Fruit fly (Drosophila melanogaster) whole organism, embryonic: ENCODE data around the gene Cys.

ENCODE experiments used
- Asciz ChIP-seq: fragments of 200-800 bp; sonication (Bioruptor generic); optimal IDR thresholded peaks from 2 replicates; lab custom pipeline; 2017; ENCODE audit warnings: missing biosample characterization, mild to moderate bottlenecking, missing genetic modification characterization, missing genetic modification reagents
- B-H1 ChIP-seq: fragments of 200-800 bp; sonication (Bioruptor generic); IDR thresholded peaks from 3 replicates; pipeline ENCODE4 v1.3.6; 2022; ENCODE audit warnings: missing biosample characterization, missing genetic modification characterization
- Bgb ChIP-seq: fragments of 200-800 bp; sonication (Bioruptor generic); IDR thresholded peaks from 2 replicates; pipeline ENCODE4 v1.3.6; 2022; ENCODE audit warnings: missing biosample characterization, missing genetic modification characterization; ENCODE audit not compliant: partially characterized antibody
- CG10147 ChIP-seq: fragments of 200-800 bp; sonication (Bioruptor generic); optimal IDR thresholded peaks from 2 replicates; lab custom pipeline; 2019; ENCODE audit warnings: missing biosample characterization, mild to moderate bottlenecking, missing genetic modification characterization, moderate library complexity
- CG11456 ChIP-seq: fragments of 200-800 bp; sonication (Bioruptor generic); IDR thresholded peaks from 3 replicates; pipeline ENCODE4 v1.3.6; 2022; ENCODE audit warnings: missing biosample characterization, missing genetic modification characterization
- CG11504 ChIP-seq: fragments of 200-800 bp; sonication (Bioruptor generic); optimal IDR thresholded peaks from 3 replicates; lab custom pipeline; 2019; ENCODE audit warnings: missing biosample characterization, mild to moderate bottlenecking, missing genetic modification characterization, moderate library complexity
- CG11695 ChIP-seq: fragments of 200-800 bp; sonication (Bioruptor generic); IDR thresholded peaks from 3 replicates; pipeline ENCODE4 v1.3.6; 2022; ENCODE audit warnings: missing biosample characterization, missing genetic modification characterization
- CG12219 ChIP-seq: fragments of 200-800 bp; sonication (Bioruptor generic); optimal IDR thresholded peaks from 3 replicates; lab custom pipeline; 2018; ENCODE audit warnings: missing biosample characterization, mild to moderate bottlenecking, missing genetic modification characterization
- CG17328 ChIP-seq: fragments of 200-800 bp; sonication (Bioruptor generic); IDR thresholded peaks from 2 replicates; pipeline ENCODE4 v1.3.6; 2022; ENCODE audit warnings: missing biosample characterization, missing genetic modification characterization
- CG18599 ChIP-seq: fragments of 200-800 bp; sonication (Bioruptor generic); optimal IDR thresholded peaks from 3 replicates; lab custom pipeline; 2017; ENCODE audit warnings: missing biosample characterization, missing genetic modification characterization, mild to moderate bottlenecking, moderate library complexity, missing genetic modification reagents
- CG2120 ChIP-seq: fragments of 200-800 bp; sonication (Bioruptor generic); optimal IDR thresholded peaks from 3 replicates; lab custom pipeline; 2016; ENCODE audit warnings: missing biosample characterization, missing genetic modification characterization
- CG30403 ChIP-seq: fragments of 200-800 bp; sonication (Bioruptor generic); optimal IDR thresholded peaks from 3 replicates; lab custom pipeline; 2016; ENCODE audit warnings: missing biosample characterization, missing genetic modification characterization
- CG3847 ChIP-seq: fragments of 200-800 bp; sonication (Bioruptor generic); IDR thresholded peaks from 2 replicates; pipeline ENCODE4 v1.3.6; 2022; ENCODE audit warnings: missing biosample characterization, missing genetic modification characterization
- CG6272 ChIP-seq: fragments of 200-800 bp; sonication (Bioruptor generic); IDR thresholded peaks from 2 replicates; pipeline ENCODE4 v1.3.6; 2022; ENCODE audit warnings: missing biosample characterization, missing genetic modification characterization
- CG6689 ChIP-seq: fragments of 200-800 bp; sonication (Bioruptor generic); IDR thresholded peaks from 2 replicates; pipeline ENCODE4 v1.3.6; 2022; ENCODE audit warnings: missing biosample characterization, missing genetic modification characterization
- CG7372 ChIP-seq: fragments of 200-800 bp; sonication (Bioruptor generic); IDR thresholded peaks from 2 replicates; pipeline ENCODE4 v1.3.6; 2022; ENCODE audit warnings: missing biosample characterization, missing genetic modification characterization
- CG7928 ChIP-seq: fragments of 200-800 bp; sonication (Bioruptor generic); optimal IDR thresholded peaks from 2 replicates; lab custom pipeline; 2017; ENCODE audit warnings: missing biosample characterization, mild to moderate bottlenecking, missing genetic modification characterization
- CG9609 ChIP-seq: fragments of 200-800 bp; sonication (Bioruptor generic); optimal IDR thresholded peaks from 3 replicates; lab custom pipeline; 2016; ENCODE audit warnings: missing biosample characterization, missing genetic modification characterization
- CoRest ChIP-seq: fragments of 200-800 bp; sonication (Bioruptor generic); optimal IDR thresholded peaks from 3 replicates; lab custom pipeline; 2018; ENCODE audit warnings: missing biosample characterization, mild to moderate bottlenecking, missing genetic modification characterization, moderate library complexity
- Dbx ChIP-seq: fragments of 200-800 bp; sonication (Bioruptor generic); IDR thresholded peaks from 3 replicates; pipeline ENCODE4 v1.3.6; 2022; ENCODE audit warnings: missing biosample characterization, missing genetic modification characterization
- Deaf1 ChIP-seq: fragments of 200-800 bp; optimal IDR thresholded peaks from 3 replicates; lab custom pipeline; 2019; ENCODE audit warnings: missing biosample characterization, mild to moderate bottlenecking, missing genetic modification characterization, moderate library complexity
- Dip3 ChIP-seq: fragments of 200-800 bp; sonication (Bioruptor generic); optimal IDR thresholded peaks from 3 replicates; lab custom pipeline; 2016; ENCODE audit warnings: missing biosample characterization, missing genetic modification characterization
- Doc3 ChIP-seq: fragments of 200-800 bp; sonication (Bioruptor generic); IDR thresholded peaks from 3 replicates; pipeline ENCODE4 v1.3.6; 2022; ENCODE audit warnings: missing biosample characterization, missing genetic modification characterization; ENCODE audit not compliant: partially characterized antibody
- Gug ChIP-seq: fragments of 200-800 bp; sonication (Bioruptor generic); IDR thresholded peaks from 4 replicates; pipeline ENCODE4 v1.3.6; 2022; ENCODE audit warnings: missing biosample characterization, missing genetic modification characterization
- HLH4C ChIP-seq: fragments of 200-800 bp; sonication (Bioruptor generic); IDR thresholded peaks from 3 replicates; pipeline ENCODE4 v1.3.6; 2022; ENCODE audit warnings: missing biosample characterization, missing genetic modification characterization; ENCODE audit not compliant: partially characterized antibody
- Meics ChIP-seq: fragments of 200-800 bp; sonication (Bioruptor generic); optimal IDR thresholded peaks from 2 replicates; lab custom pipeline; 2017; ENCODE audit warnings: missing biosample characterization, mild to moderate bottlenecking, missing genetic modification characterization
- Oaz ChIP-seq: fragments of 200-800 bp; sonication (Bioruptor generic); IDR thresholded peaks from 2 replicates; pipeline ENCODE4 v1.3.6; 2022; ENCODE audit warnings: missing biosample characterization, missing genetic modification characterization
- Oli ChIP-seq: fragments of 200-800 bp; sonication (Bioruptor generic); optimal IDR thresholded peaks from 2 replicates; lab custom pipeline; 2018; ENCODE audit warnings: missing biosample characterization, mild to moderate bottlenecking, missing genetic modification characterization, moderate library complexity
- Optix ChIP-seq: fragments of 200-800 bp; sonication (Bioruptor generic); IDR thresholded peaks from 3 replicates; pipeline ENCODE4 v1.3.6; 2022; ENCODE audit warnings: missing biosample characterization, missing genetic modification characterization
- Poxn ChIP-seq: fragments of 200-800 bp; sonication (Bioruptor generic); IDR thresholded peaks from 2 replicates; pipeline ENCODE4 v1.3.6; 2022; ENCODE audit warnings: missing biosample characterization, missing genetic modification characterization
- Sox100B ChIP-seq: fragments of 200-800 bp; sonication (Bioruptor generic); optimal IDR thresholded peaks from 3 replicates; lab custom pipeline; 2018; ENCODE audit warnings: missing biosample characterization, mild to moderate bottlenecking, missing genetic modification characterization
- Sox102F ChIP-seq: fragments of 200-800 bp; sonication (Bioruptor generic); optimal IDR thresholded peaks from 2 replicates; lab custom pipeline; 2018; ENCODE audit warnings: missing biosample characterization, mild to moderate bottlenecking, missing genetic modification characterization, moderate library complexity
- Stat92E ChIP-seq, 3 experiments: fragments of >200 bp in 2 of 3; fragments of 200-800 bp in 1 of 3; sonication (Bioruptor generic) in 1 of 3; optimal IDR thresholded peaks; 2 replicates each; lab custom pipeline; 2017 to 2019; ENCODE audit warnings: missing biosample characterization in 3 of 3, missing genetic modification characterization in 3 of 3, mild to moderate bottlenecking in 1 of 3, moderate library complexity in 1 of 3
- chinmo ChIP-seq: fragments of 200-800 bp; sonication (Bioruptor generic); IDR thresholded peaks from 4 replicates; pipeline ENCODE4 v1.3.6; 2022; ENCODE audit warnings: missing biosample characterization, missing genetic modification characterization; ENCODE audit not compliant: partially characterized antibody
- chn ChIP-seq: fragments of 200-800 bp; sonication (Bioruptor generic); optimal IDR thresholded peaks from 2 replicates; lab custom pipeline; 2016; ENCODE audit warnings: missing biosample characterization, missing genetic modification characterization
- corto ChIP-seq: fragments of 200-800 bp; sonication (Bioruptor generic); optimal IDR thresholded peaks from 2 replicates; lab custom pipeline; 2016; ENCODE audit warnings: missing biosample characterization, mild to moderate bottlenecking, missing genetic modification characterization, moderate library complexity
- cwo ChIP-seq: fragments of 200-800 bp; sonication (Bioruptor generic); optimal IDR thresholded peaks from 3 replicates; lab custom pipeline; 2017; ENCODE audit warnings: missing biosample characterization, missing genetic modification characterization, mild to moderate bottlenecking, moderate library complexity, missing genetic modification reagents
- fd64A ChIP-seq: fragments of 200-800 bp; sonication (Bioruptor generic); optimal IDR thresholded peaks from 3 replicates; lab custom pipeline; 2018; ENCODE audit warnings: missing biosample characterization, mild to moderate bottlenecking, missing genetic modification characterization
- ftz-f1 ChIP-seq: fragments of 200-800 bp; sonication (Bioruptor generic); optimal IDR thresholded peaks from 2 replicates; lab custom pipeline; 2016; ENCODE audit warnings: missing biosample characterization, missing genetic modification characterization
- gce ChIP-seq: fragments of 200-800 bp; sonication (Bioruptor generic); IDR thresholded peaks from 3 replicates; pipeline ENCODE4 v1.3.6; 2022; ENCODE audit warnings: missing biosample characterization, missing genetic modification characterization
- ind ChIP-seq: fragments of 200-800 bp; sonication (Bioruptor generic); optimal IDR thresholded peaks from 3 replicates; lab custom pipeline; 2016; ENCODE audit warnings: missing biosample characterization, missing genetic modification characterization
- lmd ChIP-seq: fragments of 200-800 bp; sonication (Bioruptor generic); IDR thresholded peaks from 2 replicates; pipeline ENCODE4 v1.3.6; 2022; ENCODE audit warnings: missing biosample characterization, missing genetic modification characterization
- odd ChIP-seq: fragments of 200-800 bp; sonication (Bioruptor generic); optimal IDR thresholded peaks from 2 replicates; lab custom pipeline; 2017; ENCODE audit warnings: missing biosample characterization, mild to moderate bottlenecking, missing genetic modification characterization
- org-1 ChIP-seq: fragments of 200-800 bp; sonication (Bioruptor generic); optimal IDR thresholded peaks from 2 replicates; lab custom pipeline; 2017; ENCODE audit warnings: missing biosample characterization, missing genetic modification characterization
- pan ChIP-seq, 4 experiments: fragments of >200 bp in 3 of 4; fragments of 200-800 bp in 1 of 4; sonication (Bioruptor generic) in 1 of 4; optimal IDR thresholded peaks in 3 of 4; IDR thresholded peaks in 1 of 4; 2 replicates each; pipeline versions ENCODE4 v1.3.6 to Lab custom; 2017 to 2022; ENCODE audit warnings: missing biosample characterization in 2 of 4, missing genetic modification characterization in 2 of 4, mixed read lengths in 1 of 4
- repo ChIP-seq: fragments of 200-800 bp; sonication (Bioruptor generic); optimal IDR thresholded peaks from 2 replicates; lab custom pipeline; 2016; ENCODE audit warnings: missing biosample characterization, missing genetic modification characterization
- row ChIP-seq: fragments of 200-800 bp; sonication (Bioruptor generic); IDR thresholded peaks from 3 replicates; pipeline ENCODE4 v1.3.6; 2022; ENCODE audit warnings: missing biosample characterization, missing genetic modification characterization
- unc-4 ChIP-seq: fragments of 200-800 bp; sonication (Bioruptor generic); IDR thresholded peaks from 2 replicates; pipeline ENCODE4 v1.3.6; 2022; ENCODE audit warnings: missing biosample characterization, missing genetic modification characterization; ENCODE audit not compliant: partially characterized antibody

Cys gene

dm6 chr3R:14542038-14542437, 27.4 kb downstream of the Cys start (continued):
- TF ChIP-seq CG7928 (GFP tag; lab: Kevin White, UChicago) (no peak), Oli (tag; lab: Kevin White, UChicago) (peak; percentile 9), ftz-f1 (GFP tag; lab: Kevin White, UChicago) (no peak), Deaf1 (tag; lab: Kevin White, UChicago) (no peak), row (GFP tag; lab: Robert Waterston, UW) (peak; percentile 56; the same call in 2 of the 3 replicates), Oaz (GFP tag; lab: Robert Waterston, UW) (no peak), B-H1 (GFP tag; lab: Robert Waterston, UW) (no peak), CG30403 (GFP tag; lab: Kevin White, UChicago) (peak; percentile 5), Optix (no peak), CG11456 (GFP tag; lab: Robert Waterston, UW) (no peak), Dbx (GFP tag; lab: Robert Waterston, UW) (0 out of 3 replicates have a peak, but pooled peaks have one; percentile 38), CG9609 (GFP tag; lab: Kevin White, UChicago) (no peak), chinmo (GFP tag; lab: Robert Waterston, UW) (no peak), Meics (peak; percentile 45), cwo (GFP tag; lab: Kevin White, UChicago) (peak; percentile 32), repo (no peak), CG3847 (no peak), chn (GFP tag; lab: Kevin White, UChicago) (no peak), org-1 (GFP tag; lab: Kevin White, UChicago) (no peak), CG10147 (GFP tag; lab: Kevin White, UChicago) (peak; percentile 47), CG2120 (GFP tag; lab: Kevin White, UChicago) (peak; percentile 37), CG7372 (GFP tag; lab: Robert Waterston, UW) (peak; percentile 79), CG18599 (GFP tag; lab: Kevin White, UChicago) (peak; percentile 46), CG11695 (0 out of 3 replicates have a peak, but pooled peaks have one; percentile 38), Doc3 (no peak), CG6689 (GFP tag; lab: Robert Waterston, UW) (0 out of 2 replicates have a peak, but pooled peaks have one; percentile 35), Dip3 (GFP tag; lab: Kevin White, UChicago) (no peak), ind (peak; percentile 16), CG6272 (no peak), unc-4 (GFP tag; lab: Robert Waterston, UW) (no peak), fd64A (GFP tag; lab: Kevin White, UChicago) (no peak), lmd (GFP tag; lab: Robert Waterston, UW) (peak; percentile 20; the same call in 1 of the 2 replicates), CG11504 (tag; lab: Kevin White, UChicago) (peak; percentile 63), CG17328 (GFP tag; lab: Robert Waterston, UW) (peak; percentile 26; the same call in 1 of the 2 replicates), gce (GFP tag; lab: Robert Waterston, UW) (0 out of 3 replicates have a peak, but pooled peaks have one; percentile 39), Gug (GFP tag; lab: Robert Waterston, UW) (no peak), Bgb (GFP tag; lab: Robert Waterston, UW) (no peak), HLH4C (GFP tag; lab: Robert Waterston, UW) (no peak), pan (optimal IDR thresholded peaks at IDR 0.05; lab: Kevin White, UChicago) (no peak), pan (GFP tag; optimal IDR thresholded peaks at IDR 0.05 in 1 of 2, IDR thresholded peaks at IDR 0.05 in 1 of 2) (peak in 1 of 2 experiments; percentile 38), Asciz (GFP tag; lab: Kevin White, UChicago) (no peak), odd (GFP tag; lab: Kevin White, UChicago) (no peak), CoRest (tag; lab: Kevin White, UChicago) (peak; percentile 16), Sox102F (peak; percentile 37), Stat92E (GFP tag; optimal IDR thresholded peaks at IDR 0.05; lab: Kevin White, UChicago) (no peak), corto (GFP tag; lab: Kevin White, UChicago) (no peak), CG12219 (GFP tag; lab: Kevin White, UChicago) (no peak), Sox100B (GFP tag; lab: Kevin White, UChicago) (no peak), Poxn (GFP tag; lab: Robert Waterston, UW) (no peak)
